Worm (Caenorhabditis elegans) whole organism, L1 larva: ENCODE measurements around the gene C02B10.4.

Experiments used
- elt-3 ChIP-seq, 6 experiments: fragments of 150-350 bp in 1 of 6; sonication (generic microtip); optimal IDR thresholded peaks; 2 replicates each; lab custom pipeline; 2017 to 2018; ENCODE audit warnings: missing biosample characterization in 6 of 6, missing genetic modification characterization in 6 of 6, inconsistent platforms in 1 of 6
- mep-1 ChIP-seq: fragments of 150-350 bp; optimal IDR thresholded peaks from 2 replicates; lab custom pipeline; 2014; ENCODE audit warnings: missing biosample characterization, missing genetic modification characterization
- pqm-1 ChIP-seq: sonication (generic microtip); optimal IDR thresholded peaks from 3 replicates; lab custom pipeline; 2017; ENCODE audit warnings: missing biosample characterization, missing genetic modification characterization

ce11 chrIV:5086243-5086960, 5.0 kb upstream of the C02B10.4 start:
- no peak for TF ChIP-seq mep-1
- TF ChIP-seq elt-3 (tag; optimal IDR thresholded peaks at IDR 0.05; lab: Kevin White, UChicago) = no peak
- no peak for TF ChIP-seq pqm-1 (tag; lab: Kevin White, UChicago)
